Fruit fly (Drosophila melanogaster) whole organism, pupa: ENCODE data around the gene CG9775.

Source experiments
- CG10348 ChIP-seq: fragments of 200-800 bp; sonication (Bioruptor generic); IDR thresholded peaks from 2 replicates; pipeline ENCODE4 v1.3.6; 2022; ENCODE audit warnings: missing biosample characterization, missing genetic modification characterization
- CG12605 ChIP-seq: fragments of 200-800 bp; sonication (Bioruptor generic); IDR thresholded peaks from 2 replicates; pipeline ENCODE4 v1.3.6; 2022; ENCODE audit warnings: missing biosample characterization, missing genetic modification characterization
- CG13204 ChIP-seq: fragments of 200-800 bp; sonication (Bioruptor generic); optimal IDR thresholded peaks from 2 replicates; lab custom pipeline; 2018; ENCODE audit warnings: missing biosample characterization, mild to moderate bottlenecking, missing genetic modification characterization, moderate library complexity
- CG14655 ChIP-seq: fragments of 200-800 bp; sonication (Bioruptor generic); optimal IDR thresholded peaks from 3 replicates; lab custom pipeline; 2017; ENCODE audit warnings: mild to moderate bottlenecking, missing biosample characterization, missing genetic modification reagents, missing genetic modification characterization
- CG15710 ChIP-seq: fragments of 200-800 bp; sonication (Bioruptor generic); optimal IDR thresholded peaks from 2 replicates; lab custom pipeline; 2018; ENCODE audit warnings: missing biosample characterization, mild to moderate bottlenecking, missing genetic modification characterization, moderate library complexity
- CG17806 ChIP-seq: fragments of 200-800 bp; sonication (Bioruptor generic); optimal IDR thresholded peaks from 2 replicates; lab custom pipeline; 2018; ENCODE audit warnings: missing biosample characterization, mild to moderate bottlenecking, missing genetic modification characterization, moderate library complexity
- CG32121 ChIP-seq: fragments of 200-800 bp; sonication (Bioruptor generic); IDR thresholded peaks from 2 replicates; pipeline ENCODE4 v1.3.6; 2022; ENCODE audit warnings: missing biosample characterization, missing genetic modification characterization
- CG34367 ChIP-seq: fragments of 200-800 bp; sonication (Bioruptor generic); optimal IDR thresholded peaks from 2 replicates; lab custom pipeline; 2018; ENCODE audit warnings: missing biosample characterization, mild to moderate bottlenecking, missing genetic modification characterization
- CG4496 ChIP-seq: fragments of 200-800 bp; sonication (Bioruptor generic); IDR thresholded peaks from 3 replicates; pipeline ENCODE4 v1.3.6; 2022; ENCODE audit warnings: missing biosample characterization, missing genetic modification characterization
- CG8159 ChIP-seq: fragments of 200-800 bp; sonication (Bioruptor generic); optimal IDR thresholded peaks from 3 replicates; lab custom pipeline; 2018; ENCODE audit warnings: missing biosample characterization, mild to moderate bottlenecking, missing genetic modification characterization, moderate library complexity
- CG8301 ChIP-seq: fragments of 200-800 bp; sonication (Bioruptor generic); optimal IDR thresholded peaks from 2 replicates; lab custom pipeline; 2018; ENCODE audit warnings: missing biosample characterization, mild to moderate bottlenecking, missing genetic modification characterization
- CG9948 ChIP-seq: fragments of 200-800 bp; sonication (Bioruptor generic); optimal IDR thresholded peaks from 2 replicates; lab custom pipeline; 2018; ENCODE audit warnings: missing biosample characterization, mild to moderate bottlenecking, missing genetic modification characterization, moderate library complexity
- D1 ChIP-seq: fragments of 200-800 bp; sonication (Bioruptor generic); optimal IDR thresholded peaks from 2 replicates; lab custom pipeline; 2018; ENCODE audit warnings: missing biosample characterization, mild to moderate bottlenecking, missing genetic modification characterization, moderate library complexity
- EcR ChIP-seq: fragments of 200-800 bp; sonication (Bioruptor generic); optimal IDR thresholded peaks from 3 replicates; lab custom pipeline; 2019; ENCODE audit warnings: missing biosample characterization, missing genetic modification characterization, mild to moderate bottlenecking, moderate library complexity, missing genetic modification reagents
- Ets98B ChIP-seq: fragments of 200-800 bp; sonication (Bioruptor generic); IDR thresholded peaks from 2 replicates; pipeline ENCODE4 v1.3.6; 2022; ENCODE audit warnings: missing biosample characterization, missing genetic modification characterization
- Pif1A ChIP-seq: fragments of 200-800 bp; sonication (Bioruptor generic); optimal IDR thresholded peaks from 3 replicates; lab custom pipeline; 2016; ENCODE audit warnings: missing biosample characterization, missing genetic modification characterization
- Pif1B ChIP-seq: fragments of 200-800 bp; sonication (Bioruptor generic); optimal IDR thresholded peaks from 3 replicates; lab custom pipeline; 2016; ENCODE audit warnings: missing biosample characterization, missing genetic modification characterization
- Snoo ChIP-seq: fragments of 200-800 bp; sonication (Bioruptor generic); optimal IDR thresholded peaks from 3 replicates; lab custom pipeline; 2017; ENCODE audit warnings: missing biosample characterization, mild to moderate bottlenecking, missing genetic modification characterization, inconsistent platforms
- fd96Ca ChIP-seq: fragments of 200-800 bp; sonication (Bioruptor generic); IDR thresholded peaks from 3 replicates; pipeline ENCODE4 v1.3.6; 2022; ENCODE audit warnings: missing biosample characterization, missing genetic modification characterization
- gl ChIP-seq: fragments of 200-800 bp; sonication (Bioruptor generic); optimal IDR thresholded peaks from 2 replicates; lab custom pipeline; 2018; ENCODE audit warnings: missing biosample characterization, mild to moderate bottlenecking, missing genetic modification characterization
- rn ChIP-seq: fragments of 200-800 bp; sonication (Bioruptor generic); IDR thresholded peaks from 2 replicates; pipeline ENCODE4 v1.3.6; 2022; ENCODE audit warnings: missing biosample characterization, missing genetic modification characterization

The CG9775 gene

DNA sequence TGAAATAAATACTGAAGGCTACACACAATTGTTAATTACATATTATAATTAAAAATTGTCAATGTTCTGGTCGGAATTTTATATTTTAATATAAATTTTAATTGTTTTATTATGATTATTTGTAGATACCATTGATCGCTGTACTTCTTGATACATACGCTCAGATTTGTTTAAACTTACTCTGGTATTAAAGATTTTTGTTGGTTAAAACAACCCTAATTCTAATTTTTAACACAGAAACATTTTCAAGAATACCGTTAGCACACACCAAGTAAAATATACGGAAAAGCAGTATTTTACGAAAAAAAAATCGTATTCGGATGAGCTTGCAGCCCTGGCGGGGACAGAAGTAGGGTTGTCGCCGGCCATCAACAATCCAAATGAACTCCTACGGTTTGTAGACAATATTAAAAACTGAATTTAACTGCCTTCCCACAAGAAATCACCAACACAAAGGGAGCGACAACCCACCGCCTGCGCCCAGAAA is at the start of gene CG9775, which contains the start of the genes MED31 and slx1:
Gene CG9775, minus strand, starts transcription at position 223 of the 487 bp plus-strand sequence.
Gene MED31, plus strand, starts transcription at position 348 of the 487 bp plus-strand sequence.
Gene slx1, plus strand, starts transcription at position 348 of the 487 bp plus-strand sequence.
- TF ChIP-seq CG8301 (tag; lab: Kevin White, UChicago) (peak; percentile 76), CG14655 (GFP tag; lab: Kevin White, UChicago) (no peak), Snoo (peak; percentile 74), CG13204 (GFP tag; lab: Kevin White, UChicago) (no peak), CG9948 (peak; percentile 75), CG34367 (tag; lab: Kevin White, UChicago) (peak; percentile 62), D1 (tag; lab: Kevin White, UChicago) (peak; percentile 20), CG10348 (GFP tag; lab: Robert Waterston, UW) (no peak), Pif1B (GFP tag; lab: Kevin White, UChicago) (peak; percentile 29), CG12605 (GFP tag; lab: Robert Waterston, UW) (no peak), gl (tag; lab: Kevin White, UChicago) (no peak), Pif1A (GFP tag; lab: Kevin White, UChicago) (peak; percentile 49), EcR (GFP tag; lab: Kevin White, UChicago) (no peak), CG32121 (GFP tag; lab: Robert Waterston, UW) (peak; percentile 84), CG8159 (tag; lab: Kevin White, UChicago) (peak; percentile 84), CG15710 (tag; lab: Kevin White, UChicago) (peak; percentile 78), Ets98B (GFP tag; lab: Robert Waterston, UW) (peak; percentile 75), CG17806 (tag; lab: Kevin White, UChicago) (peak; percentile 81), fd96Ca (GFP tag; lab: Robert Waterston, UW) (no peak), CG4496 (GFP tag; lab: Robert Waterston, UW) (peak; percentile 80), rn (GFP tag; lab: Robert Waterston, UW) (peak; percentile 76)
- TF ChIP-seq, all 21 proteins: peak for 14

DNA sequence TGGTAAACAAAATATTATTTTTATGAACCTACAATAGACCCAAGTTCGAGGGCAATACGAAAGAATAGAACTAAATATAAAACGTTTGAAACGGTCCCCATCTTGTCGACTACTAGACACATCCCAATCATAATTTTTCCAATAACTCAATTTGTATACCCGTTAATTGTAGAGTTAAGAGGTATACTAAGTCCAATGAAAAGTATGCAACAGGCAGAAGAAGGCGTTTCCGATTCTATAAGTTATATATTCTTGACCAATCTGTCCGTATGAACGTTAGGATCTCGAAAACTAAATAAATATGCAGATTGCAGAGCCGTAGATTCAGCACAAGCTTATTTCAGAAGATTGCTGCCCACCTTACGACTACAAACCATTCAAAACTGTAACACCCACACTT is 48.9 kb upstream of the CG9775 start, which contains the start of gene CG33927:
Gene CG33927, minus strand, starts transcription at position 101 of the 400 bp plus-strand sequence.
- TF ChIP-seq CG4496 (GFP tag; lab: Robert Waterston, UW) (no peak), Pif1B (GFP tag; lab: Kevin White, UChicago) (no peak), rn (GFP tag; lab: Robert Waterston, UW) (no peak), CG10348 (GFP tag; lab: Robert Waterston, UW) (no peak), fd96Ca (GFP tag; lab: Robert Waterston, UW) (no peak), CG15710 (tag; lab: Kevin White, UChicago) (no peak), CG8301 (tag; lab: Kevin White, UChicago) (no peak), Ets98B (GFP tag; lab: Robert Waterston, UW) (no peak), D1 (tag; lab: Kevin White, UChicago) (no peak), Pif1A (GFP tag; lab: Kevin White, UChicago) (no peak), CG13204 (GFP tag; lab: Kevin White, UChicago) (no peak), CG17806 (tag; lab: Kevin White, UChicago) (no peak), gl (tag; lab: Kevin White, UChicago) (no peak), CG32121 (GFP tag; lab: Robert Waterston, UW) (no peak), CG14655 (GFP tag; lab: Kevin White, UChicago) (no peak), CG9948 (no peak), CG8159 (tag; lab: Kevin White, UChicago) (no peak), CG34367 (tag; lab: Kevin White, UChicago) (no peak), EcR (GFP tag; lab: Kevin White, UChicago) (no peak)

DNA sequence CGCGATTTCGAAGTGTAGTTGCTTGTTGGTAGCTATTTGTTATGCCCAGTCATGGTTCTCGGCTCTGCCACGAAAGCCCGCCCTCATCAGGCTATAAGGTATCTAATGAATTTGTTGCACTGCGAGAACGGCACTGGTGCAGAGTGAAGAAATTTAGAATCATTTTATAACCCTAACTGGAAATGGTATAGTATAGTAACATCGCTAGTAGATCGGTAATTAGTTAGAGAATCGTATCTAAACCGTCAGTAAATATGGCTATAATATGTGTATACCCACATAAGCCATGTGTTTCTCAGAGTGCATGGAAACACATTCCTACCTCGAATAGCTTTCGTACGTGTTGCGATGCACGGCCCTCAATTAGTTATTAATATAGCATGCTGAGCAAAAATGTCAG is 45.6 kb upstream of the CG9775 start:
- TF ChIP-seq D1 (tag; lab: Kevin White, UChicago) (no peak), CG17806 (tag; lab: Kevin White, UChicago) (peak; percentile 53), CG12605 (GFP tag; lab: Robert Waterston, UW) (peak; percentile 56; the same call in 1 of the 2 replicates), CG13204 (GFP tag; lab: Kevin White, UChicago) (no peak), CG15710 (tag; lab: Kevin White, UChicago) (peak; percentile 35), CG9948 (peak; percentile 63), CG4496 (GFP tag; lab: Robert Waterston, UW) (peak; percentile 80), Snoo (no peak), CG10348 (GFP tag; lab: Robert Waterston, UW) (no peak), fd96Ca (GFP tag; lab: Robert Waterston, UW) (no peak; the same call in 2 of the 3 replicates), CG34367 (tag; lab: Kevin White, UChicago) (peak; percentile 44), Ets98B (GFP tag; lab: Robert Waterston, UW) (peak; percentile 17; the same call in 1 of the 2 replicates), CG8301 (tag; lab: Kevin White, UChicago) (peak; percentile 80), CG14655 (GFP tag; lab: Kevin White, UChicago) (peak; percentile 85), CG32121 (GFP tag; lab: Robert Waterston, UW) (peak; percentile 58), CG8159 (tag; lab: Kevin White, UChicago) (peak; percentile 39), Pif1A (GFP tag; lab: Kevin White, UChicago) (peak; percentile 56), gl (tag; lab: Kevin White, UChicago) (no peak), EcR (GFP tag; lab: Kevin White, UChicago) (no peak), Pif1B (GFP tag; lab: Kevin White, UChicago) (peak; percentile 55), rn (GFP tag; lab: Robert Waterston, UW) (no peak)

DNA sequence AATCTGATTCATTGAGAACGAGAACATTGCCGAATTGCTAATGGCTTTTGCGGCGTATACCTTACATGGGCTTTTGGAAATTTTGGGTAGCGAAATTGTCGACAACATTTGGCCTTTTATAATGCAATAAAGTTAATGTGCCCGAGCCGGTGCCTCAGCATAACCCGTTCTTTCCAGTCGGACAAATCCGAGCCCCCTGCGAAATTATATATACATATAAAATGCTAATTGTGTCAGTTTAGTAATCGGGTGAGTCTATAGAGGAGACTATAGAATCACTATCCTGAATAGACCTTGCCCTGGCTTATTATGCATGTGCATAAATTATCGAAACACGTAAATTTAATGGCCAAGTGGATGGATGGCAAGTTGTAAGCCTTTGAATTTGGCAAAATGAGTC is 36.7 kb upstream of the CG9775 start:
- TF ChIP-seq CG15710 (tag; lab: Kevin White, UChicago) (no peak), Snoo (no peak), Pif1A (GFP tag; lab: Kevin White, UChicago) (no peak), rn (GFP tag; lab: Robert Waterston, UW) (no peak), D1 (tag; lab: Kevin White, UChicago) (no peak), CG4496 (GFP tag; lab: Robert Waterston, UW) (no peak), CG8301 (tag; lab: Kevin White, UChicago) (no peak), EcR (GFP tag; lab: Kevin White, UChicago) (no peak)
